Fruit fly (Drosophila melanogaster): Measurements from ENCODE around the gene CG6144.

CG6144 gene

dm6 chr2L:10506557-10507252 is 18.2 kb downstream of the CG6144 start, which contains the start of the genes Myo31DF and CG6094 (continued):
- TF ChIP-seq CG12744 (GFP tag; optimal IDR thresholded peaks at IDR 0.05) (no peak), CG14014 (GFP tag; IDR thresholded peaks at IDR 0.05) (0 out of 2 replicates have a peak, but pooled peaks have one; percentile 26), CG2129 (GFP tag; IDR thresholded peaks at IDR 0.05; ENCODE audit: partially characterized antibody) (no peak), Eip74EF (GFP tag; optimal IDR thresholded peaks at IDR 0.05) (peak; percentile 9 to 77), en (GFP tag; optimal IDR thresholded peaks at IDR 0.05) (no peak), BtbVII (GFP tag; optimal IDR thresholded peaks at IDR 0.05) (no peak), fd64A (GFP tag; optimal IDR thresholded peaks at IDR 0.05) (peak; percentile 1), NC2α (GFP tag; optimal IDR thresholded peaks at IDR 0.05) (no peak), sisA (GFP tag; IDR thresholded peaks at IDR 0.05) (no peak), CG10209 (GFP tag; optimal IDR thresholded peaks at IDR 0.05) (no peak), nerfin-1 (tag; optimal IDR thresholded peaks at IDR 0.05) (no peak), CG15011 (GFP tag; optimal IDR thresholded peaks at IDR 0.05) (no peak), CG12769 (tag; optimal IDR thresholded peaks at IDR 0.05) (peak; percentile 76), Sry-δ (GFP tag; optimal IDR thresholded peaks at IDR 0.05) (peak; percentile 68), stwl (tag; optimal IDR thresholded peaks at IDR 0.05) (peak; percentile 64), Atf6 (GFP tag; IDR thresholded peaks at IDR 0.05) (no peak), shn (GFP tag; optimal IDR thresholded peaks at IDR 0.05) (peak; percentile 45), CG15514 (GFP tag; optimal IDR thresholded peaks at IDR 0.05) (peak; percentile 88), onecut (GFP tag; IDR thresholded peaks at IDR 0.05) (no peak), run (tag; optimal IDR thresholded peaks at IDR 0.05) (peak; percentile 55), nau (GFP tag; optimal IDR thresholded peaks at IDR 0.05) (no peak), CG15073 (GFP tag; optimal IDR thresholded peaks at IDR 0.05) (no peak), unc-4 (GFP tag; IDR thresholded peaks at IDR 0.05; ENCODE audit: partially characterized antibody) (peak; percentile 25; the same call in 1 of the 2 replicates), repo (GFP tag; optimal IDR thresholded peaks at IDR 0.05) (no peak), CG11247 (GFP tag; IDR thresholded peaks at IDR 0.05) (no peak), scrt (GFP tag; optimal IDR thresholded peaks at IDR 0.05) (no peak), Stat92E (GFP tag; optimal IDR thresholded peaks at IDR 0.05) (no peak), gsb (GFP tag; IDR thresholded peaks at IDR 0.05) (no peak), Bdp1 (GFP tag; optimal IDR thresholded peaks at IDR 0.05) (peak; percentile 43), chif (GFP tag; optimal IDR thresholded peaks at IDR 0.05) (peak in 1 of 2 experiments; percentile 43), bigmax (GFP tag; optimal IDR thresholded peaks at IDR 0.05) (no peak), schlank (tag; optimal IDR thresholded peaks at IDR 0.05) (no peak), NfI (GFP tag; optimal IDR thresholded peaks at IDR 0.05) (peak; percentile 27), Blimp-1 (GFP tag; optimal IDR thresholded peaks at IDR 0.05) (peak; percentile 32), Abd-B (GFP tag; optimal IDR thresholded peaks at IDR 0.05) (peak; percentile 49), CG33213 (GFP tag; optimal IDR thresholded peaks at IDR 0.05) (peak; percentile 60), CG12942 (GFP tag; optimal IDR thresholded peaks at IDR 0.05) (peak; percentile 6), Mrtf (GFP tag; IDR thresholded peaks at IDR 0.05) (no peak), sim (GFP tag; IDR thresholded peaks at IDR 0.05) (no peak), cwo (GFP tag; optimal IDR thresholded peaks at IDR 0.05) (no peak), CG6765 (GFP tag; optimal IDR thresholded peaks at IDR 0.05) (peak; percentile 47), Myb (GFP tag; optimal IDR thresholded peaks at IDR 0.05) (peak; percentile 68), nmo (GFP tag; optimal IDR thresholded peaks at IDR 0.05) (peak; percentile 78), Camta (GFP tag; optimal IDR thresholded peaks at IDR 0.05) (peak; percentile 29), ems (GFP tag; optimal IDR thresholded peaks at IDR 0.05) (peak; percentile 68), wek (GFP tag; optimal IDR thresholded peaks at IDR 0.05) (peak; percentile 19), unpg (GFP tag; optimal IDR thresholded peaks at IDR 0.05) (no peak), HLH54F (GFP tag; optimal IDR thresholded peaks at IDR 0.05) (peak; percentile 63), trem (tag; optimal IDR thresholded peaks at IDR 0.05) (peak; percentile 80)

Data from whole organism, embryonic.